Worm (Caenorhabditis elegans) whole organism, L4 larva: ENCODE data around the gene inpp-5K.

Experiments
- Y105C5A.15 ChIP-seq: fragments of 200-800 bp; sonication (Bioruptor generic); IDR thresholded peaks from 2 replicates; pipeline ENCODE4 v1.3.6; 2022; ENCODE audit warnings: missing genetic modification characterization, missing compliant biosample characterization
- ZK546.5 ChIP-seq, 2 experiments: sonication (generic microtip); optimal IDR thresholded peaks; 2 replicates each; lab custom pipeline; 2017; ENCODE audit warnings: missing biosample characterization in 2 of 2, missing genetic modification characterization in 2 of 2
- jun-1 ChIP-seq: fragments of 150-350 bp; optimal IDR thresholded peaks from 2 replicates; lab custom pipeline; 2014; ENCODE audit warnings: missing biosample characterization, missing genetic modification reagents, missing genetic modification characterization
- mxl-3 ChIP-seq: fragments of 200-800 bp; sonication (Bioruptor generic); optimal IDR thresholded peaks from 2 replicates; lab custom pipeline; 2018; ENCODE audit warnings: mild to moderate bottlenecking, missing genetic modification characterization, missing compliant biosample characterization
- nhr-10 ChIP-seq: fragments of 150-350 bp; optimal IDR thresholded peaks from 2 replicates; lab custom pipeline; 2014; ENCODE audit warnings: missing biosample characterization, missing genetic modification characterization
- nhr-102 ChIP-seq: sonication (generic microtip); optimal IDR thresholded peaks from 2 replicates; lab custom pipeline; 2016; ENCODE audit warnings: mild to moderate bottlenecking, missing genetic modification characterization, moderate library complexity, missing compliant biosample characterization
- pha-4 ChIP-seq, 2 experiments: fragments of 150-350 bp in 1 of 2; fragments of 200-800 bp in 1 of 2; sonication (Bioruptor generic) in 1 of 2; IDR thresholded peaks in 1 of 2; optimal IDR thresholded peaks in 1 of 2; 2 replicates each; pipeline versions ENCODE4 v1.3.6 to Lab custom; 2014 to 2022; ENCODE audit warnings: missing genetic modification characterization in 2 of 2, missing genetic modification reagents in 2 of 2, missing biosample characterization in 1 of 2, missing compliant biosample characterization in 1 of 2
- set-16 ChIP-seq: fragments of 200-800 bp; sonication (Bioruptor generic); IDR thresholded peaks from 2 replicates; pipeline ENCODE4 v1.3.6; 2022; ENCODE audit warnings: missing genetic modification reagents, missing genetic modification characterization, missing compliant biosample characterization
- snpc-4 ChIP-seq: fragments of 150-350 bp; optimal IDR thresholded peaks from 2 replicates; lab custom pipeline; 2014; ENCODE audit warnings: missing biosample characterization, missing genetic modification characterization
- unc-39 ChIP-seq: sonication (generic microtip); optimal IDR thresholded peaks from 2 replicates; lab custom pipeline; 2017; ENCODE audit warnings: missing biosample characterization, missing genetic modification characterization

- TF ChIP-seq unc-39 (tag; lab: Kevin White, UChicago) = no peak
- no peak for TF ChIP-seq nhr-10 (tag; lab: Kevin White, UChicago)
- no peak for TF ChIP-seq set-16
- TF ChIP-seq ZK546.5 (tag; optimal IDR thresholded peaks at IDR 0.05; lab: Kevin White, UChicago) = no peak
- TF ChIP-seq jun-1 (tag; lab: Kevin White, UChicago) = no peak
- no peak for TF ChIP-seq pha-4 (GFP tag; IDR thresholded peaks at IDR 0.05; lab: Robert Waterston, UW)
- no peak for TF ChIP-seq pha-4 (tag; optimal IDR thresholded peaks at IDR 0.05; lab: Kevin White, UChicago)
- no peak for TF ChIP-seq mxl-3
- no peak for TF ChIP-seq snpc-4 (tag; lab: Kevin White, UChicago)
- no peak for TF ChIP-seq nhr-102
- no peak for TF ChIP-seq Y105C5A.15
Measured at ce11 chrIII:8144574-8145065, 16.5 kb downstream of the inpp-5K start, which contains the start of the genes C14B9.8 and mrpl-18.
